Fruit fly (Drosophila melanogaster) whole organism, prepupa: Measurements from ENCODE around the gene yl.

Source experiments
- Blimp-1 ChIP-seq: fragments of 200-800 bp; sonication (Bioruptor generic); optimal IDR thresholded peaks from 3 replicates; lab custom pipeline; 2017; ENCODE audit warnings: missing biosample characterization, missing genetic modification characterization, mild to moderate bottlenecking, moderate library complexity, missing genetic modification reagents
- CG11294 ChIP-seq: fragments of 200-800 bp; sonication (Bioruptor generic); IDR thresholded peaks from 2 replicates; pipeline ENCODE4 v1.3.6; 2022; ENCODE audit warnings: missing biosample characterization, missing genetic modification characterization
- CG11762 ChIP-seq: fragments of 200-800 bp; sonication (Bioruptor generic); optimal IDR thresholded peaks from 3 replicates; lab custom pipeline; 2016; ENCODE audit warnings: missing biosample characterization, missing genetic modification characterization; ENCODE audit not compliant: insufficient read depth
- CG11902 ChIP-seq: fragments of 200-800 bp; sonication (Bioruptor generic); optimal IDR thresholded peaks from 3 replicates; lab custom pipeline; 2016; ENCODE audit warnings: missing biosample characterization, missing genetic modification characterization
- CG15336 ChIP-seq: fragments of 200-800 bp; sonication (Bioruptor generic); IDR thresholded peaks from 2 replicates; pipeline ENCODE4 v1.3.6; 2022; ENCODE audit warnings: missing biosample characterization, missing genetic modification characterization
- CG1621 ChIP-seq: fragments of 200-800 bp; sonication (Bioruptor generic); optimal IDR thresholded peaks from 3 replicates; lab custom pipeline; 2018; ENCODE audit warnings: missing biosample characterization, mild to moderate bottlenecking, missing genetic modification characterization
- CG16779 ChIP-seq: fragments of 200-800 bp; sonication (Bioruptor generic); optimal IDR thresholded peaks from 3 replicates; lab custom pipeline; 2017; ENCODE audit warnings: missing biosample characterization, mild to moderate bottlenecking, missing genetic modification characterization
- CG3032 ChIP-seq: fragments of 200-800 bp; optimal IDR thresholded peaks from 2 replicates; lab custom pipeline; 2019; ENCODE audit warnings: missing biosample characterization, mild to moderate bottlenecking, missing genetic modification characterization, moderate library complexity
- CG31627 ChIP-seq: fragments of 200-800 bp; sonication (Bioruptor generic); optimal IDR thresholded peaks from 3 replicates; lab custom pipeline; 2016; ENCODE audit warnings: missing biosample characterization, missing genetic modification characterization
- CG32006 ChIP-seq: fragments of 200-800 bp; sonication (Bioruptor generic); optimal IDR thresholded peaks from 3 replicates; lab custom pipeline; 2017; ENCODE audit warnings: missing biosample characterization, mild to moderate bottlenecking, missing genetic modification characterization
- CG34406 ChIP-seq: fragments of 200-800 bp; sonication (Bioruptor generic); optimal IDR thresholded peaks from 3 replicates; lab custom pipeline; 2016; ENCODE audit warnings: missing biosample characterization, missing genetic modification characterization
- CG3919 ChIP-seq: fragments of 200-800 bp; sonication (Bioruptor generic); optimal IDR thresholded peaks from 3 replicates; lab custom pipeline; 2016; ENCODE audit warnings: missing biosample characterization, missing genetic modification characterization
- CG4318 ChIP-seq: fragments of 200-800 bp; sonication (Bioruptor generic); optimal IDR thresholded peaks from 3 replicates; lab custom pipeline; 2017; ENCODE audit warnings: missing biosample characterization, mild to moderate bottlenecking, missing genetic modification characterization
- CG6163 ChIP-seq: fragments of 200-800 bp; sonication (Bioruptor generic); IDR thresholded peaks from 3 replicates; pipeline ENCODE4 v1.3.6; 2022; ENCODE audit warnings: missing biosample characterization, missing genetic modification characterization
- CG6792 ChIP-seq: fragments of 200-800 bp; sonication (Bioruptor generic); optimal IDR thresholded peaks from 3 replicates; lab custom pipeline; 2016; ENCODE audit warnings: missing biosample characterization, missing genetic modification characterization
- CG6808 ChIP-seq: fragments of 200-800 bp; sonication (Bioruptor generic); optimal IDR thresholded peaks from 3 replicates; lab custom pipeline; 2017; ENCODE audit warnings: missing biosample characterization, missing genetic modification characterization, mild to moderate bottlenecking, moderate library complexity, missing genetic modification reagents
- CG6854 ChIP-seq: fragments of 200-800 bp; sonication (Bioruptor generic); optimal IDR thresholded peaks from 2 replicates; lab custom pipeline; 2017; ENCODE audit warnings: missing biosample characterization, mild to moderate bottlenecking, missing genetic modification characterization
- CG7368 ChIP-seq: fragments of 200-800 bp; sonication (Bioruptor generic); optimal IDR thresholded peaks from 3 replicates; lab custom pipeline; 2016; ENCODE audit warnings: missing biosample characterization, missing genetic modification characterization
- CG8119 ChIP-seq: fragments of 200-800 bp; sonication (Bioruptor generic); IDR thresholded peaks from 3 replicates; pipeline ENCODE4 v1.3.6; 2022; ENCODE audit warnings: missing biosample characterization, missing genetic modification characterization
- CG8632 ChIP-seq: fragments of 200-800 bp; sonication (Bioruptor generic); optimal IDR thresholded peaks from 3 replicates; lab custom pipeline; 2016; ENCODE audit warnings: missing biosample characterization, missing genetic modification characterization
- CG9139 ChIP-seq: fragments of 200-800 bp; sonication (Bioruptor generic); optimal IDR thresholded peaks from 3 replicates; lab custom pipeline; 2017; ENCODE audit warnings: missing biosample characterization, mild to moderate bottlenecking, missing genetic modification characterization
- Eip75B ChIP-seq: fragments of 200-800 bp; sonication (Bioruptor generic); optimal IDR thresholded peaks from 3 replicates; lab custom pipeline; 2016; ENCODE audit warnings: missing biosample characterization, missing genetic modification characterization
- Eip78C ChIP-seq: fragments of 200-800 bp; sonication (Bioruptor generic); peaks from one replicate; lab custom pipeline; 2016; ENCODE audit warnings: missing biosample characterization, missing genetic modification characterization
- Ets21C ChIP-seq: fragments of 200-800 bp; sonication (Bioruptor generic); optimal IDR thresholded peaks from 3 replicates; lab custom pipeline; 2016; ENCODE audit warnings: missing biosample characterization, missing genetic modification characterization
- Ets96B ChIP-seq: fragments of 200-800 bp; optimal IDR thresholded peaks from 2 replicates; lab custom pipeline; 2019; ENCODE audit warnings: missing biosample characterization, mild to moderate bottlenecking, missing genetic modification characterization, moderate library complexity
- Gug ChIP-seq: fragments of 200-800 bp; sonication (Bioruptor generic); IDR thresholded peaks from 2 replicates; pipeline ENCODE4 v1.3.6; 2022; ENCODE audit warnings: missing biosample characterization, missing genetic modification characterization
- Hr38 ChIP-seq: sonication (Bioruptor generic); optimal IDR thresholded peaks from 2 replicates; lab custom pipeline; 2016; ENCODE audit warnings: missing biosample characterization, missing genetic modification characterization
- Hr39 ChIP-seq: fragments of 200-800 bp; sonication (Bioruptor generic); optimal IDR thresholded peaks from 2 replicates; lab custom pipeline; 2016; ENCODE audit warnings: missing biosample characterization, missing genetic modification characterization
- Hr4 ChIP-seq: fragments of 200-800 bp; sonication (Bioruptor generic); optimal IDR thresholded peaks from 3 replicates; lab custom pipeline; 2016; ENCODE audit warnings: missing biosample characterization, missing genetic modification characterization
- Met ChIP-seq: fragments of 200-800 bp; sonication (Bioruptor generic); optimal IDR thresholded peaks from 3 replicates; lab custom pipeline; 2016; ENCODE audit warnings: missing biosample characterization, missing genetic modification characterization
- OdsH ChIP-seq: fragments of 200-800 bp; sonication (Bioruptor generic); optimal IDR thresholded peaks from 3 replicates; lab custom pipeline; 2016; ENCODE audit warnings: missing biosample characterization, missing genetic modification characterization
- Sox102F ChIP-seq: fragments of 200-800 bp; sonication (Bioruptor generic); optimal IDR thresholded peaks from 2 replicates; lab custom pipeline; 2016; ENCODE audit warnings: missing biosample characterization, mild to moderate bottlenecking, missing genetic modification characterization
- Sox15 ChIP-seq: fragments of 200-800 bp; sonication (Bioruptor generic); optimal IDR thresholded peaks from 3 replicates; lab custom pipeline; 2016; ENCODE audit warnings: missing biosample characterization, missing genetic modification characterization
- achi ChIP-seq: fragments of 200-800 bp; sonication (Bioruptor generic); optimal IDR thresholded peaks from 3 replicates; lab custom pipeline; 2016; ENCODE audit warnings: missing biosample characterization, missing genetic modification characterization
- dac ChIP-seq: fragments of 200-800 bp; sonication (Bioruptor generic); optimal IDR thresholded peaks from 2 replicates; lab custom pipeline; 2017; ENCODE audit warnings: missing biosample characterization, mild to moderate bottlenecking, missing genetic modification characterization
- dsx ChIP-seq: fragments of 200-800 bp; optimal IDR thresholded peaks from 3 replicates; lab custom pipeline; 2019; ENCODE audit warnings: missing biosample characterization, mild to moderate bottlenecking, missing genetic modification characterization, moderate library complexity; ENCODE audit not compliant: poor library complexity, severe bottlenecking
- eg ChIP-seq: fragments of 200-800 bp; sonication (Bioruptor generic); IDR thresholded peaks from 3 replicates; pipeline ENCODE4 v1.3.6; 2022; ENCODE audit warnings: missing biosample characterization, missing genetic modification characterization
- esn ChIP-seq: fragments of 200-800 bp; sonication (Bioruptor generic); optimal IDR thresholded peaks from 2 replicates; lab custom pipeline; 2016; ENCODE audit warnings: missing biosample characterization, mild to moderate bottlenecking, missing genetic modification characterization, moderate library complexity
- fd59A ChIP-seq: fragments of 200-800 bp; sonication (Bioruptor generic); optimal IDR thresholded peaks from 2 replicates; lab custom pipeline; 2017; ENCODE audit warnings: missing biosample characterization, mild to moderate bottlenecking, missing genetic modification characterization, missing genetic modification reagents
- fd85E ChIP-seq: fragments of 200-800 bp; sonication (Bioruptor generic); optimal IDR thresholded peaks from 3 replicates; lab custom pipeline; 2016; ENCODE audit warnings: missing biosample characterization, missing genetic modification characterization
- fkh ChIP-seq: fragments of 200-800 bp; sonication (Bioruptor generic); optimal IDR thresholded peaks from 3 replicates; lab custom pipeline; 2017; ENCODE audit warnings: missing biosample characterization, mild to moderate bottlenecking, missing genetic modification characterization, moderate library complexity
- pdm3 ChIP-seq: fragments of 200-800 bp; sonication (Bioruptor generic); optimal IDR thresholded peaks from 3 replicates; lab custom pipeline; 2016; ENCODE audit warnings: missing biosample characterization, missing genetic modification characterization
- salr ChIP-seq, 2 experiments: fragments of 200-800 bp; sonication (Bioruptor generic); optimal IDR thresholded peaks; 3 replicates each; lab custom pipeline; 2016 to 2018; ENCODE audit warnings: missing biosample characterization in 2 of 2, missing genetic modification characterization in 2 of 2, mild to moderate bottlenecking in 1 of 2
- spab ChIP-seq: fragments of 200-800 bp; sonication (Bioruptor generic); optimal IDR thresholded peaks from 2 replicates; lab custom pipeline; 2017; ENCODE audit warnings: missing biosample characterization, mild to moderate bottlenecking, missing genetic modification characterization, missing genetic modification reagents
- ss ChIP-seq, 2 experiments: fragments of 200-800 bp; sonication (Bioruptor generic); optimal IDR thresholded peaks; 2 replicates in 1 of 2; 3 replicates in 1 of 2; lab custom pipeline; 2017 to 2018; ENCODE audit warnings: mild to moderate bottlenecking in 2 of 2, missing biosample characterization in 2 of 2, missing genetic modification characterization in 2 of 2, moderate library complexity in 1 of 2
- svp ChIP-seq: fragments of 200-800 bp; sonication (Bioruptor generic); peaks from one replicate; lab custom pipeline; 2016; ENCODE audit warnings: missing biosample characterization, missing genetic modification characterization

The yl gene

DNA sequence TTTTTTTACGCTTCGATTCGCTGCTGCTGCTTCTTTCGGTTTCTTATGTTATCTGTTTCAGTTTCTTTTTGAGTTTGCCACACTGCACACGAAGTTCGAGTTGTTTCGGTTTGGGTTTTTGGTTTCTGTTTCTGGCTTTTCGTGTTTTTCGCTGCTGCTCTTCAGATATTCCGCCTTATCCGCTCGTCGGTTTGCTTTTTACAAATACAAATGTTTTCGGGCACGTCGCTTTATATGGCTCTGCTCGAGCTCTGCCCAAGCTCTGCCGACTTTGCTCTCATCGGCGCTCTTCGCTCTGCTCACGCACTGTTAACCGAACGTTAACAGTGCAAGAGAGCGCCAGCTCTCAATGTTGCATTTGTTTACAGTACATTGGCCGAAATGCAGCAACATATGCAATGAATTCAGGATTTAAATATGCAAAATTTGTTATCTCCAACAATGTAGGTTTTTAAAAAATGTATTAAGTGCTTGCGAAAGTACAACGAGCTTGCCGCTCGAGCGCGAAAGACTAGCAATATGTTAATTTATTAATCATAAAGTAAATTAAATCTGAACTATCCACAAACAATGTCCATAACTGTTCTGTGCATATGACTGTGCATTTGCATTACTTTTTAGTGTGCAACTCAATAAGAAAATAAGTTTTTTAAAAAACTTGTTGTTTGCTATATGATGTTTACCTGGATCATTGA is 18.4 kb downstream of the yl start (continued):
- TF ChIP-seq Hr39 (GFP tag; lab: Kevin White, UChicago) (no peak), Gug (GFP tag; lab: Robert Waterston, UW) (no peak), CG16779 (tag; lab: Kevin White, UChicago) (no peak), fd59A (GFP tag; lab: Kevin White, UChicago) (peak; percentile 37), CG11902 (GFP tag; lab: Kevin White, UChicago) (no peak), CG7368 (GFP tag; lab: Kevin White, UChicago) (no peak), dac (GFP tag; lab: Kevin White, UChicago) (no peak), pdm3 (GFP tag; lab: Kevin White, UChicago) (peak; percentile 55), Sox15 (GFP tag; lab: Kevin White, UChicago) (no peak), Hr38 (GFP tag; lab: Kevin White, UChicago) (no peak), OdsH (peak; percentile 38), CG3919 (no peak), Ets21C (GFP tag; lab: Kevin White, UChicago) (no peak), Hr4 (GFP tag; lab: Kevin White, UChicago) (peak; percentile 48), CG6808 (GFP tag; lab: Kevin White, UChicago) (peak; percentile 46), spab (GFP tag; lab: Kevin White, UChicago) (peak; percentile 29), CG11294 (GFP tag; lab: Robert Waterston, UW) (no peak), CG4318 (GFP tag; lab: Kevin White, UChicago) (peak; percentile 40), Ets96B (no peak), eg (GFP tag; lab: Robert Waterston, UW) (peak; percentile 40; the same call in 1 of the 3 replicates), achi (GFP tag; lab: Kevin White, UChicago) (peak; percentile 24), Blimp-1 (GFP tag; lab: Kevin White, UChicago) (no peak), Eip75B (GFP tag; lab: Kevin White, UChicago) (no peak), CG32006 (peak; percentile 76), CG34406 (GFP tag; lab: Kevin White, UChicago) (no peak), CG6792 (GFP tag; lab: Kevin White, UChicago) (no peak), svp (GFP tag; lab: Kevin White, UChicago) (peak; percentile 62), fkh (no peak), dsx (peak; percentile 71), CG6163 (no peak; the same call in 2 of the 3 replicates), CG6854 (peak; percentile 18), CG8632 (GFP tag; lab: Kevin White, UChicago) (no peak), CG3032 (tag; lab: Kevin White, UChicago) (peak; percentile 30), fd85E (GFP tag; lab: Kevin White, UChicago) (no peak), Sox102F (GFP tag; lab: Kevin White, UChicago) (peak; percentile 10), CG9139 (GFP tag; lab: Kevin White, UChicago) (no peak)

DNA sequence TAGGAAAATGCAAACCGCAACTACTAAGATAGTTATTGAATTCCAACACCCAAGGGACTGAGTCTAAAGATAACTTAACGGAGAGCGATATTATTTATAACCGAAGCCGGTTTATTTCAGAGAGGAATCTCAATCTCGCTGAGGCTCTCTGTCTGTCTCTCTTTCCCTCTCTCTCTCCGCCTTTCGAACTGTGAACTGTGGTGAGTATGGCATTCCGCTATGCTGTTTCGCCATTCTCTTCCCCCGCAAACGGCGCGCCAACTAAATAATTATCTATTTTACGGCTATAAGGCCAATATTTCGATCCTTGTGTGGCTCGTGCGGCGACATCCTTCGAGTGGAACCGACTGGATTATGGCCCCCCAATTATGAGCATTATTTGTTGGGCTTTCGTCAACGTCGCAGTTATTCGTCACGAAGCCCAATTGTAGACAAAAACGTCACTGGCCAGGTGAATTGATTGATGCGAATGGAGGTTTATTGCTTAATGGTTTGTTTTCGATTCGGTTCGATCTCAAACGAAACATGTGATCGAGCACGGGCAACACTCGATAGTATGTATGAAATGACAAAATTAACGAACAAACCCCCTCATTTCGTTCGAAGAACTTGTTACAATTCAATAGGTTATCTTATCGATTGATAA is 19.3 kb downstream of the yl start:
- TF ChIP-seq CG3919 (no peak), CG9139 (GFP tag; lab: Kevin White, UChicago) (peak; percentile 38), esn (GFP tag; lab: Kevin White, UChicago) (no peak), CG34406 (GFP tag; lab: Kevin White, UChicago) (no peak), Eip78C (GFP tag; lab: Kevin White, UChicago) (peak; percentile 4), CG15336 (GFP tag; lab: Robert Waterston, UW) (no peak; the same call in 1 of the 2 replicates), CG8632 (GFP tag; lab: Kevin White, UChicago) (no peak), svp (GFP tag; lab: Kevin White, UChicago) (peak; percentile 47), CG11294 (GFP tag; lab: Robert Waterston, UW) (no peak), CG6808 (GFP tag; lab: Kevin White, UChicago) (peak; percentile 1), dsx (peak; percentile 12), CG31627 (GFP tag; lab: Kevin White, UChicago) (no peak), CG6163 (0 out of 3 replicates have a peak, but pooled peaks have one; percentile 42), CG4318 (GFP tag; lab: Kevin White, UChicago) (no peak), Hr39 (GFP tag; lab: Kevin White, UChicago) (no peak), CG1621 (peak; percentile 61), Ets21C (GFP tag; lab: Kevin White, UChicago) (no peak), salr (GFP tag; optimal IDR thresholded peaks at IDR 0.05; lab: Kevin White, UChicago) (no peak), CG8119 (GFP tag; lab: Robert Waterston, UW) (no peak), Blimp-1 (GFP tag; lab: Kevin White, UChicago) (no peak), CG32006 (no peak), achi (GFP tag; lab: Kevin White, UChicago) (no peak), Met (GFP tag; lab: Kevin White, UChicago) (no peak), Hr38 (GFP tag; lab: Kevin White, UChicago) (no peak), eg (GFP tag; lab: Robert Waterston, UW) (peak; percentile 18; the same call in 1 of the 3 replicates), CG11762 (GFP tag; lab: Kevin White, UChicago) (no peak), ss (GFP tag; optimal IDR thresholded peaks at IDR 0.05; lab: Kevin White, UChicago) (peak; percentile 23 to 48)
